Worm (Caenorhabditis elegans) whole organism, L1 larva: ENCODE results near the gene srx-48.
A peak's percentile ranks its signal among the peaks of the same experiment; 100 is the strongest.
"Not testable (repeated sequence)": the region's sequence is repeated elsewhere in the genome, so short reads cannot be mapped to it uniquely, and the experiment has no call there.

ENCODE experiments used
- C34B4.2 ChIP-seq: sonication (generic microtip); optimal IDR thresholded peaks from 2 replicates; lab custom pipeline; 2017; ENCODE audit warnings: mild to moderate bottlenecking, missing genetic modification characterization, missing compliant biosample characterization
- blmp-1 ChIP-seq: fragments of 150-350 bp; optimal IDR thresholded peaks from 2 replicates; lab custom pipeline; 2014; ENCODE audit warnings: missing biosample characterization, missing genetic modification characterization
- dsc-1 ChIP-seq: sonication (generic microtip); optimal IDR thresholded peaks from 2 replicates; lab custom pipeline; 2016; ENCODE audit warnings: mild to moderate bottlenecking, missing genetic modification characterization, missing compliant biosample characterization
- fkh-10 ChIP-seq: sonication (generic microtip); optimal IDR thresholded peaks from 2 replicates; lab custom pipeline; 2017; ENCODE audit warnings: missing biosample characterization, missing genetic modification reagents, missing genetic modification characterization
- fos-1 ChIP-seq: fragments of 150-350 bp; optimal IDR thresholded peaks from 2 replicates; lab custom pipeline; 2014; ENCODE audit warnings: missing biosample characterization, missing genetic modification characterization
- hlh-4 ChIP-seq: sonication (generic microtip); optimal IDR thresholded peaks from 2 replicates; lab custom pipeline; 2016; ENCODE audit warnings: mild to moderate bottlenecking, missing genetic modification characterization, missing compliant biosample characterization
- lin-39 ChIP-seq: fragments of 150-350 bp; optimal IDR thresholded peaks from 2 replicates; lab custom pipeline; 2014; ENCODE audit warnings: missing biosample characterization, missing genetic modification reagents, missing genetic modification characterization
- lir-3 ChIP-seq: sonication (generic microtip); optimal IDR thresholded peaks from 2 replicates; lab custom pipeline; 2016; ENCODE audit warnings: mild to moderate bottlenecking, missing genetic modification characterization, moderate library complexity, missing compliant biosample characterization; ENCODE audit not compliant: poor library complexity
- mef-2 ChIP-seq: fragments of 150-350 bp; optimal IDR thresholded peaks from 2 replicates; lab custom pipeline; 2014; ENCODE audit warnings: missing biosample characterization, missing genetic modification characterization
- nhr-11 ChIP-seq: fragments of 150-350 bp; optimal IDR thresholded peaks from 2 replicates; lab custom pipeline; 2014; ENCODE audit warnings: missing biosample characterization, missing genetic modification characterization
- nhr-71 ChIP-seq: sonication (generic microtip); optimal IDR thresholded peaks from 2 replicates; lab custom pipeline; 2016; ENCODE audit warnings: mild to moderate bottlenecking, missing genetic modification characterization, moderate library complexity, missing compliant biosample characterization
- pax-3 ChIP-seq: fragments of 200-800 bp; sonication (Bioruptor generic); optimal IDR thresholded peaks from 2 replicates; lab custom pipeline; 2018; ENCODE audit warnings: mild to moderate bottlenecking, missing genetic modification characterization, moderate library complexity, missing compliant biosample characterization
- sox-4 ChIP-seq: sonication (generic microtip); optimal IDR thresholded peaks from 2 replicates; lab custom pipeline; 2016; ENCODE audit warnings: missing genetic modification characterization, missing compliant biosample characterization
- unc-62 ChIP-seq: fragments of 150-350 bp; optimal IDR thresholded peaks from 2 replicates; lab custom pipeline; 2014; ENCODE audit warnings: missing biosample characterization, missing genetic modification reagents, missing genetic modification characterization
- unc-86 ChIP-seq: sonication (generic microtip); optimal IDR thresholded peaks from 2 replicates; lab custom pipeline; 2016; ENCODE audit warnings: missing genetic modification characterization, missing compliant biosample characterization

The srx-48 gene

DNA sequence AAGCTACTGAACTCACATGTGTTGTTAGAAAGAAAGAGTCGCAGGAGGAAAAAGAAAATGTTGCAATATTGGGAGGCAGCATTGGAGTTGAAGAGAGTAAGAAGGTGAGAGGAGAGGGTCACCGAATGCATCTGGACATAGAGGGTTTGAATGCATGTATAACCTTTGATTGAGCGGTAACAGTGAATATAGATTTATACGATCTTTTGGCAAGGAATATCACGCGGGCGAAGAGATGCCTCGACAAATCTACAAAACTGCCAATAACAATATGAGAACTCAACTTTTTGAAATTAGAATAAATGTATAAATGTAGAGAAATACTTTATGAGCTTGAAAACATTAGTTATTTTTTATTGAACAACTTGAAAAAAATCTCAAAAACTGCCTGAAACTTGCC is 41.2 kb downstream of the srx-48 start, which contains the start of gene M01B2.10:
M01B2.10 (minus strand) TSS at position 101 of the 400 bp plus-strand sequence.
- TF ChIP-seq mef-2 (tag; lab: Kevin White, UChicago); sox-4 (tag; lab: Kevin White, UChicago); hlh-4: not testable (repeated sequence)
- TF ChIP-seq, all 84 proteins: peak for 0; not testable (repeated sequence) for 84

DNA sequence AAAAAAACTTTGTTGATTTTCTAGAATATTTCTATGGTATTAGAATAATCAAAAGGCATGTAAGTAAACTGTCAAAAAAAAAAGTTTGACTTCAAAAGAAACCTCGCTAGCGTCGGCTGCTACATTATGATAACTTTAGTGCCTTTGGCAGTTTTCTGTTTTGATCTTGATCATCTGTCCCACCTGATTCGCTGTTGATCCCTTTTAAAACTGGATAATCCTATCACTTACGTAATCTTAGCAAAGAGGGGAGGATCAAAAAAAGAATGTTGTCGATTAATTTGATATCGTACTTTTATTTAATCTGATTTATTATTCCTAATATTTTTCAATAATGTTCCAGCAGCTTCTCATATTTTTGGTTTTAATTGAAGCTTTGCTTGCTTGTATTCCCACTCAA is 43.6 kb downstream of the srx-48 start, which contains the start of gene M01B2.8:
M01B2.8 (plus strand) TSS at position 301 of the 400 bp plus-strand sequence.
- TF ChIP-seq nhr-71 (tag; lab: Kevin White, UChicago) (no peak), dsc-1 (tag; lab: Kevin White, UChicago) (peak; percentile 0)

DNA sequence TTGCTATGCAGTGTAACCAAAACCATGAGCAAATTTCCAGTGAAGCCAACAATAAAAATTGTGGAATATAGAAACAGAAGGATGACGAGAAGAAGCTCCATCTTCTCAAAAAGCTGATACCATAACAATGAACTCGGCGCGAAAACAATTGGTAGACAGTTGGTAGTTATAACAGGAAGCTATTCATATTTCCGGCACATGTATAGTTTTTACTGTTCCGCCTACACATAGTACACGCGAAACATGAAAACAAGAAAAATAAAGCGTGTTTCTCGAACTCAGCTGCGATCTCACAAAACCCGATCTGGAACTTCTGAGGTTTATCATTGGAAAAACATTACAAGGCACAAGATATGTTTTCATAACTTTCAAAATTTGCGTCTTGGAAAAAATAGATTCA is 44.5 kb downstream of the srx-48 start, which contains the start of gene srsx-37:
srsx-37 (minus strand) TSS at position 101 of the 400 bp plus-strand sequence.
- TF ChIP-seq unc-62 (GFP tag; lab: Kevin White, UChicago) (no peak), lin-39 (no peak), unc-86 (tag; lab: Kevin White, UChicago) (no peak), pax-3 (no peak), C34B4.2 (tag; lab: Kevin White, UChicago) (no peak), lir-3 (tag; lab: Kevin White, UChicago) (no peak)

DNA sequence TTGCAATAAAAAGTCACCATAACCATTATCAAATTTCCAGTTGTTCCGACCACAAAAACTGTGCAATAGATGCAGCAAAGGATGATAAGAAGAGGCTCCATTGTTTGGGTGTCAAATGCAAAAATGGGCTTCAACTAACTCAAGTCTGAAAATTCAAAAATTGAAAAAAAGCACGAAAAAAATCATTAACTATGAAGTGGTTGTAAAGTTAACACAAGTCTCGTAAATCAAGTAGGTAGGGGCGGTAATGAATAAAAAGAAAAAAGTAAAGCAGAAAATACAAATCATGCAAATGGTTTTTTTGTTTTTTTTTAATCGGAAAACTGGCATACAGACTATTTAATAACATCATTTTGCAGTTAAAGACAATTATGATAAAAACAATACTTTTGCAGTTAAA is 46.9 kb downstream of the srx-48 start, which contains the start of gene srsx-39:
srsx-39 (minus strand) TSS at position 101 of the 400 bp plus-strand sequence.
- TF ChIP-seq nhr-11; fkh-10 (GFP tag; lab: Kevin White, UChicago); fos-1 (tag; lab: Kevin White, UChicago): not testable (repeated sequence)
- TF ChIP-seq, all 84 proteins: peak for 0; not testable (repeated sequence) for 84

DNA sequence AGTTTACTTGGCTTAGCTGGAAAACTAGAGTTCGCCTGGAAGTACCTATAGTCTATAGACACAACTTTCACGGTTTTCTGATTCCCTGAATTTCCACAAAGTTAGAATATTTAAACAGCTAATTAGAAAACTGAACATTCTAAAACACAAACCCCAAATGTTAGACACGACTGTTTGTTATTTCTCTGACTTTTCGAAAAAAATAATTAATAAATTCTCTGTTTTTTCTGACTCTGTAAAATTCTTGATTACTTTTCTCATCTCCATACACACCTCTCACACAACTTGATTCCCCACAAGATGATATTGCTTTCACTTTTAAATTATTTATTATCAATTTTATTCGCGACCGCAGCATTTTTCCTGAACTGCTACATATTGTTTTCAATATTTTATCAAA is 50.0 kb downstream of the srx-48 start, which contains the start of gene srbc-75:
srbc-75 (plus strand) TSS at position 301 of the 400 bp plus-strand sequence.
- TF ChIP-seq blmp-1 (tag; lab: Kevin White, UChicago) (peak; percentile 3), hlh-4 (no peak)
